Worm (Caenorhabditis elegans) whole organism, L2 larva: ENCODE data around the gene K10C2.2.

Experiments used
- C34F6.9 ChIP-seq: fragments of 150-350 bp; optimal IDR thresholded peaks from 2 replicates; lab custom pipeline; 2014; ENCODE audit warnings: missing biosample characterization, missing genetic modification characterization
- F13H6.1 ChIP-seq: sonication (generic microtip); optimal IDR thresholded peaks from 2 replicates; lab custom pipeline; 2016; ENCODE audit warnings: missing genetic modification characterization, missing compliant biosample characterization
- R02D3.7 ChIP-seq: fragments of 150-350 bp; optimal IDR thresholded peaks from 2 replicates; lab custom pipeline; 2014; ENCODE audit warnings: missing biosample characterization, missing genetic modification characterization
- Y55F3AM.14 ChIP-seq: fragments of 200-800 bp; sonication (Bioruptor generic); optimal IDR thresholded peaks from 2 replicates; lab custom pipeline; 2018; ENCODE audit warnings: mild to moderate bottlenecking, missing genetic modification characterization, missing compliant biosample characterization
- alr-1 ChIP-seq: fragments of 150-350 bp; optimal IDR thresholded peaks from 2 replicates; lab custom pipeline; 2014; ENCODE audit warnings: missing biosample characterization, missing genetic modification characterization
- blmp-1 ChIP-seq: sonication (generic microtip); optimal IDR thresholded peaks from 2 replicates; lab custom pipeline; 2017; ENCODE audit warnings: missing genetic modification characterization, mild to moderate bottlenecking, missing compliant biosample characterization, antibody characterized with exemption, moderate library complexity; ENCODE audit not compliant: insufficient read depth
- ceh-16 ChIP-seq: fragments of 150-350 bp; optimal IDR thresholded peaks from 2 replicates; lab custom pipeline; 2014; ENCODE audit warnings: missing biosample characterization, missing genetic modification characterization
- crh-2 ChIP-seq: sonication (generic microtip); optimal IDR thresholded peaks from 2 replicates; lab custom pipeline; 2017; ENCODE audit warnings: missing biosample characterization, missing genetic modification characterization
- dmd-4 ChIP-seq: sonication (generic microtip); optimal IDR thresholded peaks from 2 replicates; lab custom pipeline; 2017; ENCODE audit warnings: missing biosample characterization, missing genetic modification characterization
- egl-27 ChIP-seq: sonication (generic microtip); optimal IDR thresholded peaks from 3 replicates; lab custom pipeline; 2017; ENCODE audit warnings: missing biosample characterization, missing genetic modification reagents, missing genetic modification characterization
- elt-1 ChIP-seq: fragments of 150-350 bp; optimal IDR thresholded peaks from 2 replicates; lab custom pipeline; 2014; ENCODE audit warnings: missing biosample characterization, missing genetic modification characterization
- elt-3 ChIP-seq: sonication (generic microtip); optimal IDR thresholded peaks from 2 replicates; lab custom pipeline; 2017; ENCODE audit warnings: missing biosample characterization, missing genetic modification characterization
- fos-1 ChIP-seq: fragments of 150-350 bp; optimal IDR thresholded peaks from 2 replicates; lab custom pipeline; 2014; ENCODE audit warnings: missing biosample characterization, missing genetic modification characterization
- lin-11 ChIP-seq: fragments of 150-350 bp; sonication (generic microtip); optimal IDR thresholded peaks from 2 replicates; lab custom pipeline; 2014; ENCODE audit warnings: missing biosample characterization, missing genetic modification characterization, inconsistent platforms, mixed read lengths
- lin-13 ChIP-seq: fragments of 150-350 bp; optimal IDR thresholded peaks from 2 replicates; lab custom pipeline; 2014; ENCODE audit warnings: missing biosample characterization, missing genetic modification reagents, missing genetic modification characterization
- lsy-2 ChIP-seq, 2 experiments: fragments of 150-350 bp in 1 of 2; sonication (generic microtip) in 1 of 2; optimal IDR thresholded peaks; 2 replicates each; lab custom pipeline; 2014 to 2017; ENCODE audit warnings: missing biosample characterization in 2 of 2, missing genetic modification characterization in 2 of 2
- mdl-1 ChIP-seq, 2 experiments: fragments of 150-350 bp in 1 of 2; sonication (generic microtip) in 1 of 2; optimal IDR thresholded peaks; 2 replicates each; lab custom pipeline; 2017; ENCODE audit warnings: missing biosample characterization in 2 of 2, missing genetic modification characterization in 2 of 2
- nhr-10 ChIP-seq: sonication (generic microtip); optimal IDR thresholded peaks from 2 replicates; lab custom pipeline; 2017; ENCODE audit warnings: missing biosample characterization, missing genetic modification characterization
- nhr-12 ChIP-seq: fragments of 150-350 bp; optimal IDR thresholded peaks from 2 replicates; lab custom pipeline; 2014; ENCODE audit warnings: missing biosample characterization, missing genetic modification characterization
- nhr-129 ChIP-seq: fragments of 150-350 bp; optimal IDR thresholded peaks from 2 replicates; lab custom pipeline; 2014; ENCODE audit warnings: missing biosample characterization, missing genetic modification characterization
- nhr-21 ChIP-seq: fragments of 150-350 bp; optimal IDR thresholded peaks from 2 replicates; lab custom pipeline; 2014; ENCODE audit warnings: missing biosample characterization, missing genetic modification characterization
- nhr-23 ChIP-seq: fragments of 150-350 bp; optimal IDR thresholded peaks from 2 replicates; lab custom pipeline; 2014; ENCODE audit warnings: missing biosample characterization, missing genetic modification reagents, missing genetic modification characterization
- nhr-25 ChIP-seq: fragments of 150-350 bp; sonication (generic microtip); optimal IDR thresholded peaks from 3 replicates; lab custom pipeline; 2014; ENCODE audit warnings: missing biosample characterization, missing genetic modification characterization
- nhr-77 ChIP-seq: fragments of 150-350 bp; optimal IDR thresholded peaks from 2 replicates; lab custom pipeline; 2014; ENCODE audit warnings: missing biosample characterization, missing genetic modification characterization
- peb-1 ChIP-seq: fragments of 150-350 bp; optimal IDR thresholded peaks from 2 replicates; lab custom pipeline; 2014; ENCODE audit warnings: missing biosample characterization, missing genetic modification characterization
- sem-4 ChIP-seq: fragments of 150-350 bp; optimal IDR thresholded peaks from 2 replicates; lab custom pipeline; 2014; ENCODE audit warnings: missing biosample characterization, missing genetic modification reagents, missing genetic modification characterization
- skn-1 ChIP-seq: sonication (generic microtip); optimal IDR thresholded peaks from 2 replicates; lab custom pipeline; 2017; ENCODE audit warnings: missing biosample characterization, missing genetic modification characterization
- sma-3 ChIP-seq: sonication (generic microtip); optimal IDR thresholded peaks from 2 replicates; lab custom pipeline; 2016; ENCODE audit warnings: missing genetic modification reagents, missing genetic modification characterization, missing compliant biosample characterization
- sma-9 ChIP-seq, 2 experiments: fragments of 150-350 bp in 1 of 2; sonication (generic microtip) in 1 of 2; optimal IDR thresholded peaks; 2 replicates each; lab custom pipeline; 2014 to 2016; ENCODE audit warnings: missing genetic modification characterization in 2 of 2, mild to moderate bottlenecking in 1 of 2, missing biosample characterization in 1 of 2, missing compliant biosample characterization in 1 of 2, missing genetic modification reagents in 1 of 2, moderate library complexity in 1 of 2
- unc-55 ChIP-seq: fragments of 150-350 bp; sonication (generic microtip); optimal IDR thresholded peaks from 3 replicates; lab custom pipeline; 2014; ENCODE audit warnings: missing biosample characterization, missing genetic modification reagents, missing genetic modification characterization
- unc-62 ChIP-seq: fragments of 150-350 bp; optimal IDR thresholded peaks from 2 replicates; lab custom pipeline; 2014; ENCODE audit warnings: missing biosample characterization, missing genetic modification reagents, missing genetic modification characterization
- zag-1 ChIP-seq: fragments of 150-350 bp; optimal IDR thresholded peaks from 2 replicates; lab custom pipeline; 2014; ENCODE audit warnings: missing biosample characterization, missing genetic modification characterization
- ztf-11 ChIP-seq: sonication (generic microtip); optimal IDR thresholded peaks from 2 replicates; lab custom pipeline; 2017; ENCODE audit warnings: missing biosample characterization, missing genetic modification characterization
- ztf-4 ChIP-seq: fragments of 150-350 bp; optimal IDR thresholded peaks from 2 replicates; lab custom pipeline; 2014; ENCODE audit warnings: missing biosample characterization, missing genetic modification characterization

Gene K10C2.2

ce11 chrX:6408286-6408685 lies 25.3 kb downstream of the K10C2.2 start:
- no peak for TF ChIP-seq nhr-129 (tag; lab: Kevin White, UChicago)
- TF ChIP-seq alr-1 (tag; lab: Kevin White, UChicago) = no peak
- TF ChIP-seq egl-27 = no peak
- TF ChIP-seq nhr-77 (tag; lab: Kevin White, UChicago) = no peak
- no peak for TF ChIP-seq dmd-4 (tag; lab: Kevin White, UChicago)
- no peak for TF ChIP-seq sem-4 (tag; lab: Kevin White, UChicago)
- peak; percentile 90 for TF ChIP-seq skn-1 (tag; lab: Kevin White, UChicago)
- no peak for TF ChIP-seq zag-1 (tag; lab: Kevin White, UChicago)
- no peak for TF ChIP-seq ceh-16
- TF ChIP-seq sma-9 (GFP tag; optimal IDR thresholded peaks at IDR 0.05; lab: Kevin White, UChicago) = no peak
- TF ChIP-seq sma-9 (tag; optimal IDR thresholded peaks at IDR 0.05; lab: Kevin White, UChicago) = no peak
- no peak for TF ChIP-seq sma-3 (GFP tag; lab: Kevin White, UChicago)
- TF ChIP-seq elt-1 (tag; lab: Kevin White, UChicago) = no peak
- no peak for TF ChIP-seq nhr-23 (tag; lab: Kevin White, UChicago)
- no peak for TF ChIP-seq F13H6.1 (tag; lab: Kevin White, UChicago)
- no peak for TF ChIP-seq crh-2 (tag; lab: Kevin White, UChicago)
- no peak for TF ChIP-seq peb-1 (tag; lab: Kevin White, UChicago)
- peak; percentile 23 for TF ChIP-seq fos-1
- TF ChIP-seq ztf-11 = no peak
- TF ChIP-seq nhr-25 (tag; lab: Kevin White, UChicago) = no peak
- peak in 1 of 2 experiments; percentile 13 for TF ChIP-seq lsy-2 (tag; optimal IDR thresholded peaks at IDR 0.05; lab: Kevin White, UChicago)

- no peak for TF ChIP-seq lin-11 (tag; lab: Kevin White, UChicago)
- no peak for TF ChIP-seq nhr-21
- TF ChIP-seq ztf-4 (tag; lab: Kevin White, UChicago) = no peak
- TF ChIP-seq unc-55 = no peak
- TF ChIP-seq nhr-10 (tag; lab: Kevin White, UChicago) = no peak
- TF ChIP-seq blmp-1 = no peak
- TF ChIP-seq lin-13 = no peak
- no peak for TF ChIP-seq nhr-12 (tag; lab: Kevin White, UChicago)
- TF ChIP-seq C34F6.9 (tag; lab: Kevin White, UChicago) = no peak
- no peak for TF ChIP-seq sma-9 (GFP tag; optimal IDR thresholded peaks at IDR 0.05; lab: Kevin White, UChicago)
- TF ChIP-seq sma-9 (tag; optimal IDR thresholded peaks at IDR 0.05; lab: Kevin White, UChicago) = no peak
- TF ChIP-seq skn-1 (tag; lab: Kevin White, UChicago) = no peak
- no peak for TF ChIP-seq unc-62 (GFP tag; lab: Kevin White, UChicago)
Observed at ce11 chrX:6407805-6408204, 25.8 kb downstream of the K10C2.2 start.

ce11 chrX:6405905-6406304 lies 27.7 kb downstream of the K10C2.2 start:
- TF ChIP-seq blmp-1 (no peak), elt-3 (tag; lab: Kevin White, UChicago) (no peak)

ce11 chrX:6403122-6403521 lies 30.5 kb downstream of the K10C2.2 start, which contains the start of gene glt-4:
Gene glt-4, plus strand, starts transcription at chrX:6403422.
- no peak for TF ChIP-seq F13H6.1 (tag; lab: Kevin White, UChicago)
- TF ChIP-seq mdl-1 (tag; optimal IDR thresholded peaks at IDR 0.05; lab: Kevin White, UChicago) = no peak
- TF ChIP-seq unc-55 = no peak
- TF ChIP-seq ceh-16 = no peak
- no peak for TF ChIP-seq sma-3 (GFP tag; lab: Kevin White, UChicago)
- no peak for TF ChIP-seq C34F6.9 (tag; lab: Kevin White, UChicago)
- no peak for TF ChIP-seq R02D3.7 (tag; lab: Kevin White, UChicago)
- no peak for TF ChIP-seq unc-62 (GFP tag; lab: Kevin White, UChicago)
- no peak for TF ChIP-seq Y55F3AM.14

ce11 chrX:6399450-6399849 lies 34.1 kb downstream of the K10C2.2 start:
- TF ChIP-seq elt-1 (tag; lab: Kevin White, UChicago) = no peak
- peak; percentile 6 for TF ChIP-seq F13H6.1 (tag; lab: Kevin White, UChicago)
- TF ChIP-seq C34F6.9 (tag; lab: Kevin White, UChicago) = peak; percentile 8
- no peak for TF ChIP-seq nhr-129 (tag; lab: Kevin White, UChicago)
- TF ChIP-seq lsy-2 (tag; optimal IDR thresholded peaks at IDR 0.05; lab: Kevin White, UChicago) = peak in 1 of 2 experiments; percentile 5
